Fruit fly (Drosophila melanogaster) whole organism, embryonic: ENCODE data around the gene pim.
A peak's percentile ranks its signal among the peaks of the same experiment; 100 is the strongest.

Experiments
- CG10209 ChIP-seq: fragments of 200-800 bp; sonication (Bioruptor generic); optimal IDR thresholded peaks from 3 replicates; lab custom pipeline; 2017; ENCODE audit warnings: missing biosample characterization, mild to moderate bottlenecking, missing genetic modification characterization, missing genetic modification reagents
- CG10959 ChIP-seq: fragments of 200-800 bp; sonication (Bioruptor generic); IDR thresholded peaks from 2 replicates; pipeline ENCODE4 v1.3.6; 2022; ENCODE audit warnings: missing biosample characterization, missing genetic modification characterization
- CG10979 ChIP-seq: fragments of 200-800 bp; sonication (Bioruptor generic); optimal IDR thresholded peaks from 2 replicates; lab custom pipeline; 2018; ENCODE audit warnings: missing biosample characterization, mild to moderate bottlenecking, missing genetic modification characterization, moderate library complexity
- CG11398 ChIP-seq: fragments of 200-800 bp; sonication (Bioruptor generic); optimal IDR thresholded peaks from 2 replicates; lab custom pipeline; 2016; ENCODE audit warnings: missing biosample characterization, missing genetic modification characterization
- CG13894 ChIP-seq: fragments of 200-800 bp; sonication (Bioruptor generic); optimal IDR thresholded peaks from 3 replicates; lab custom pipeline; 2018; ENCODE audit warnings: missing biosample characterization, mild to moderate bottlenecking, missing genetic modification characterization, moderate library complexity
- CG14860 ChIP-seq: fragments of 200-800 bp; sonication (Bioruptor generic); IDR thresholded peaks from 3 replicates; pipeline ENCODE4 v1.3.6; 2022; ENCODE audit warnings: missing biosample characterization, missing genetic modification characterization; ENCODE audit not compliant: partially characterized antibody
- CG15514 ChIP-seq: fragments of 200-800 bp; sonication (Bioruptor generic); optimal IDR thresholded peaks from 3 replicates; lab custom pipeline; 2017; ENCODE audit warnings: missing biosample characterization, missing genetic modification characterization, mild to moderate bottlenecking, moderate library complexity, missing genetic modification reagents
- CG16779 ChIP-seq: fragments of 200-800 bp; sonication (Bioruptor generic); IDR thresholded peaks from 2 replicates; pipeline ENCODE4 v1.3.6; 2022; ENCODE audit warnings: missing biosample characterization, missing genetic modification characterization
- CG2199 ChIP-seq: fragments of 200-800 bp; sonication (Bioruptor generic); IDR thresholded peaks from 3 replicates; pipeline ENCODE4 v1.3.6; 2022; ENCODE audit warnings: missing biosample characterization, missing genetic modification characterization
- CG31224 ChIP-seq: fragments of 200-800 bp; sonication (Bioruptor generic); IDR thresholded peaks from 2 replicates; pipeline ENCODE4 v1.3.6; 2022; ENCODE audit warnings: missing biosample characterization, missing genetic modification characterization
- CG33213 ChIP-seq: fragments of 200-800 bp; sonication (Bioruptor generic); optimal IDR thresholded peaks from 3 replicates; lab custom pipeline; 2016; ENCODE audit warnings: missing biosample characterization, missing genetic modification characterization
- CG34422 ChIP-seq: fragments of 200-800 bp; sonication (Bioruptor generic); IDR thresholded peaks from 3 replicates; pipeline ENCODE4 v1.3.6; 2022; ENCODE audit warnings: missing biosample characterization, missing genetic modification characterization
- CG7271 ChIP-seq: fragments of 200-800 bp; sonication (Bioruptor generic); optimal IDR thresholded peaks from 2 replicates; lab custom pipeline; 2018; ENCODE audit warnings: missing biosample characterization, mild to moderate bottlenecking, missing genetic modification characterization, moderate library complexity
- CG7839 ChIP-seq: fragments of 200-800 bp; sonication (Bioruptor generic); optimal IDR thresholded peaks from 3 replicates; lab custom pipeline; 2018; ENCODE audit warnings: missing biosample characterization, mild to moderate bottlenecking, missing genetic modification characterization, moderate library complexity
- CG7928 ChIP-seq: fragments of 200-800 bp; sonication (Bioruptor generic); optimal IDR thresholded peaks from 2 replicates; lab custom pipeline; 2017; ENCODE audit warnings: missing biosample characterization, mild to moderate bottlenecking, missing genetic modification characterization
- CG7963 ChIP-seq: fragments of 200-800 bp; sonication (Bioruptor generic); IDR thresholded peaks from 3 replicates; pipeline ENCODE4 v1.3.6; 2022; ENCODE audit warnings: missing biosample characterization, missing genetic modification characterization; ENCODE audit not compliant: partially characterized antibody
- CG8290 ChIP-seq, 3 experiments: fragments of 200-800 bp; sonication (Bioruptor generic); optimal IDR thresholded peaks; 2 replicates each; lab custom pipeline; 2016 to 2019; ENCODE audit warnings: missing biosample characterization in 3 of 3, missing genetic modification characterization in 3 of 3, mild to moderate bottlenecking in 2 of 3, moderate library complexity in 1 of 3
- CG8388 ChIP-seq: fragments of 200-800 bp; sonication (Bioruptor generic); optimal IDR thresholded peaks from 2 replicates; lab custom pipeline; 2019; ENCODE audit warnings: missing biosample characterization, mild to moderate bottlenecking, missing genetic modification characterization, moderate library complexity
- CG9797 ChIP-seq: fragments of 200-800 bp; sonication (Bioruptor generic); optimal IDR thresholded peaks from 3 replicates; lab custom pipeline; 2018; ENCODE audit warnings: missing biosample characterization, mild to moderate bottlenecking, missing genetic modification characterization
- ERR ChIP-seq: fragments of 200-800 bp; sonication (Bioruptor generic); optimal IDR thresholded peaks from 2 replicates; lab custom pipeline; 2016; ENCODE audit warnings: missing biosample characterization, missing genetic modification characterization
- Gug ChIP-seq: fragments of 200-800 bp; sonication (Bioruptor generic); IDR thresholded peaks from 4 replicates; pipeline ENCODE4 v1.3.6; 2022; ENCODE audit warnings: missing biosample characterization, missing genetic modification characterization
- H2.0 ChIP-seq: fragments of 200-800 bp; sonication (Bioruptor generic); IDR thresholded peaks from 2 replicates; pipeline ENCODE4 v1.3.6; 2022; ENCODE audit warnings: missing biosample characterization, missing genetic modification characterization
- Hr78 ChIP-seq, 2 experiments: fragments of 200-800 bp in 1 of 2; fragments of >200 bp in 1 of 2; sonication (Bioruptor generic) in 1 of 2; optimal IDR thresholded peaks; 2 replicates each; lab custom pipeline; 2017 to 2019; ENCODE audit warnings: missing biosample characterization in 2 of 2, missing genetic modification characterization in 2 of 2, mild to moderate bottlenecking in 1 of 2, moderate library complexity in 1 of 2
- Jarid2 ChIP-seq: fragments of 200-800 bp; sonication (Bioruptor generic); optimal IDR thresholded peaks from 3 replicates; lab custom pipeline; 2017; ENCODE audit warnings: mild to moderate bottlenecking, missing biosample characterization, missing genetic modification reagents, missing genetic modification characterization
- MTF-1 ChIP-seq: fragments of 200-800 bp; sonication (Bioruptor generic); optimal IDR thresholded peaks from 2 replicates; lab custom pipeline; 2018; ENCODE audit warnings: missing biosample characterization, mild to moderate bottlenecking, missing genetic modification characterization, borderline replicate concordance
- Usf ChIP-seq: fragments of 200-800 bp; sonication (Bioruptor generic); optimal IDR thresholded peaks from 2 replicates; lab custom pipeline; 2017; ENCODE audit warnings: missing genotype, missing biosample characterization, missing genetic modification characterization
- Xbp1 ChIP-seq: fragments of 200-800 bp; sonication (Bioruptor generic); optimal IDR thresholded peaks from 3 replicates; lab custom pipeline; 2016; ENCODE audit warnings: missing biosample characterization, mild to moderate bottlenecking, missing genetic modification characterization
- chm ChIP-seq: fragments of 200-800 bp; sonication (Bioruptor generic); IDR thresholded peaks from 2 replicates; pipeline ENCODE4 v1.3.6; 2022; ENCODE audit warnings: missing biosample characterization, missing genetic modification characterization
- crol ChIP-seq: fragments of 200-800 bp; sonication (Bioruptor generic); IDR thresholded peaks from 2 replicates; pipeline ENCODE4 v1.3.6; 2022; ENCODE audit warnings: missing biosample characterization, missing genetic modification characterization
- danr ChIP-seq: fragments of 200-800 bp; sonication (Bioruptor generic); IDR thresholded peaks from 2 replicates; pipeline ENCODE4 v1.3.6; 2022; ENCODE audit warnings: missing biosample characterization, missing genetic modification characterization
- disco-r ChIP-seq: fragments of 200-800 bp; sonication (Bioruptor generic); optimal IDR thresholded peaks from 2 replicates; lab custom pipeline; 2016; ENCODE audit warnings: missing biosample characterization, missing genetic modification characterization
- eve ChIP-seq, 2 experiments: fragments of >200 bp; optimal IDR thresholded peaks; 2 replicates each; lab custom pipeline; 2017; ENCODE audit warnings: missing biosample characterization in 2 of 2, missing genetic modification characterization in 2 of 2
- fd102C ChIP-seq: fragments of 200-800 bp; sonication (Bioruptor generic); optimal IDR thresholded peaks from 2 replicates; lab custom pipeline; 2018; ENCODE audit warnings: missing biosample characterization, mild to moderate bottlenecking, missing genetic modification characterization, moderate library complexity
- gce ChIP-seq: fragments of 200-800 bp; sonication (Bioruptor generic); IDR thresholded peaks from 3 replicates; pipeline ENCODE4 v1.3.6; 2022; ENCODE audit warnings: missing biosample characterization, missing genetic modification characterization
- gt ChIP-seq: fragments of 200-800 bp; sonication (Bioruptor generic); IDR thresholded peaks from 2 replicates; pipeline ENCODE4 v1.3.6; 2022; ENCODE audit warnings: missing biosample characterization, missing genetic modification characterization
- hkb ChIP-seq, 2 experiments: fragments of 200-800 bp in 1 of 2; fragments of >200 bp in 1 of 2; sonication (Bioruptor generic) in 1 of 2; IDR thresholded peaks in 1 of 2; optimal IDR thresholded peaks in 1 of 2; 2 replicates each; pipeline versions ENCODE4 v1.3.6 to Lab custom; 2017 to 2022; ENCODE audit warnings: missing biosample characterization in 1 of 2, missing genetic modification characterization in 1 of 2
- ind ChIP-seq: fragments of 200-800 bp; sonication (Bioruptor generic); optimal IDR thresholded peaks from 3 replicates; lab custom pipeline; 2016; ENCODE audit warnings: missing biosample characterization, missing genetic modification characterization
- jing ChIP-seq: fragments of 200-800 bp; sonication (Bioruptor generic); optimal IDR thresholded peaks from 2 replicates; lab custom pipeline; 2018; ENCODE audit warnings: missing biosample characterization, mild to moderate bottlenecking, missing genetic modification characterization
- ken ChIP-seq: fragments of 200-800 bp; sonication (Bioruptor generic); IDR thresholded peaks from 3 replicates; pipeline ENCODE4 v1.3.6; 2022; ENCODE audit warnings: missing biosample characterization, missing genetic modification characterization
- klu ChIP-seq: fragments of 200-800 bp; sonication (Bioruptor generic); IDR thresholded peaks from 2 replicates; pipeline ENCODE4 v1.3.6; 2022; ENCODE audit warnings: missing biosample characterization, missing genetic modification characterization
- knrl ChIP-seq: fragments of 200-800 bp; sonication (Bioruptor generic); IDR thresholded peaks from 3 replicates; pipeline ENCODE4 v1.3.6; 2022; ENCODE audit warnings: missing biosample characterization, missing genetic modification characterization; ENCODE audit not compliant: partially characterized antibody
- lov ChIP-seq, 2 experiments: fragments of 200-800 bp in 1 of 2; fragments of >200 bp in 1 of 2; sonication (Bioruptor generic) in 1 of 2; IDR thresholded peaks in 1 of 2; optimal IDR thresholded peaks in 1 of 2; 2 replicates in 1 of 2; 3 replicates in 1 of 2; pipeline versions ENCODE4 v1.3.6 to Lab custom; 2017 to 2022; ENCODE audit warnings: missing biosample characterization in 1 of 2, missing genetic modification characterization in 1 of 2
- nau ChIP-seq: fragments of 200-800 bp; sonication (Bioruptor generic); optimal IDR thresholded peaks from 3 replicates; lab custom pipeline; 2017; ENCODE audit warnings: missing biosample characterization, mild to moderate bottlenecking, missing genetic modification characterization, missing genetic modification reagents
- oc ChIP-seq: fragments of 200-800 bp; sonication (Bioruptor generic); optimal IDR thresholded peaks from 2 replicates; lab custom pipeline; 2018; ENCODE audit warnings: missing biosample characterization, mild to moderate bottlenecking, missing genetic modification characterization, moderate library complexity
- repo ChIP-seq: fragments of 200-800 bp; sonication (Bioruptor generic); optimal IDR thresholded peaks from 2 replicates; lab custom pipeline; 2016; ENCODE audit warnings: missing biosample characterization, missing genetic modification characterization
- sens ChIP-seq: fragments of 200-800 bp; sonication (Bioruptor generic); peaks from one replicate; lab custom pipeline; 2016; ENCODE audit warnings: missing biosample characterization, missing genetic modification characterization
- tgo ChIP-seq: fragments of 200-800 bp; sonication (Bioruptor generic); IDR thresholded peaks from 3 replicates; pipeline ENCODE4 v1.3.6; 2022; ENCODE audit warnings: missing biosample characterization, missing genetic modification characterization
- twi ChIP-seq: fragments of 200-800 bp; optimal IDR thresholded peaks from 2 replicates; lab custom pipeline; 2019; ENCODE audit warnings: missing biosample characterization, mild to moderate bottlenecking, missing genetic modification characterization, moderate library complexity

The pim gene

dm6 chr2L:10331066-10331847 is 31.5 kb upstream of the pim start, which contains the start of the genes Schip1 and Cox10 (continued):
- no peak for TF ChIP-seq Xbp1 (GFP tag; lab: Kevin White, UChicago)
- TF ChIP-seq ind = no peak
- TF ChIP-seq Gug = no peak
- TF ChIP-seq CG8290 (GFP tag; optimal IDR thresholded peaks at IDR 0.05; lab: Kevin White, UChicago) = no peak
- no peak for TF ChIP-seq CG8290 (tag; optimal IDR thresholded peaks at IDR 0.05; lab: Kevin White, UChicago)
- TF ChIP-seq CG9797 (GFP tag; lab: Kevin White, UChicago) = peak; percentile 14
- no peak for TF ChIP-seq MTF-1 (GFP tag; lab: Kevin White, UChicago)
- no peak for TF ChIP-seq repo (GFP tag; lab: Kevin White, UChicago)
- TF ChIP-seq fd102C (GFP tag; lab: Kevin White, UChicago) = no peak
- TF ChIP-seq Usf (GFP tag; lab: Kevin White, UChicago) = no peak
- no peak for TF ChIP-seq knrl (GFP tag; lab: Robert Waterston, UW)
- no peak for TF ChIP-seq H2.0 (GFP tag; lab: Robert Waterston, UW)
- no peak for TF ChIP-seq jing
- no peak for TF ChIP-seq klu
- TF ChIP-seq lov (optimal IDR thresholded peaks at IDR 0.05; lab: Kevin White, UChicago) = no peak
- TF ChIP-seq lov (GFP tag; IDR thresholded peaks at IDR 0.05; lab: Robert Waterston, UW) = no peak
- no peak for TF ChIP-seq ken (GFP tag; lab: Robert Waterston, UW)
- no peak for TF ChIP-seq CG14860 (GFP tag; lab: Robert Waterston, UW)
- TF ChIP-seq oc = no peak
- no peak for TF ChIP-seq CG33213 (GFP tag; lab: Kevin White, UChicago)
- TF ChIP-seq CG13894 (tag; lab: Kevin White, UChicago) = no peak
- TF ChIP-seq Hr78 (GFP tag; optimal IDR thresholded peaks at IDR 0.05; lab: Kevin White, UChicago) = no peak
- TF ChIP-seq nau (GFP tag; lab: Kevin White, UChicago) = no peak
- no peak for TF ChIP-seq CG7271 (tag; lab: Kevin White, UChicago)
- TF ChIP-seq CG7963 (GFP tag; lab: Robert Waterston, UW) = no peak
- no peak for TF ChIP-seq gt (GFP tag; lab: Robert Waterston, UW)
- TF ChIP-seq CG16779 = no peak
- no peak for TF ChIP-seq CG2199 (GFP tag; lab: Robert Waterston, UW)
- TF ChIP-seq ERR = no peak
- no peak for TF ChIP-seq Jarid2 (GFP tag; lab: Kevin White, UChicago)
- peak; percentile 59 for TF ChIP-seq sens (GFP tag; lab: Kevin White, UChicago)
- TF ChIP-seq CG7928 = no peak
- no peak for TF ChIP-seq CG34422
- peak; percentile 26 for TF ChIP-seq CG15514 (GFP tag; lab: Kevin White, UChicago)
- TF ChIP-seq CG8388 (GFP tag; lab: Kevin White, UChicago) = peak; percentile 27
- no peak for TF ChIP-seq disco-r
- no peak for TF ChIP-seq CG7839 (tag; lab: Kevin White, UChicago)
- TF ChIP-seq CG10209 (GFP tag; lab: Kevin White, UChicago) = no peak
- TF ChIP-seq hkb (optimal IDR thresholded peaks at IDR 0.05; lab: Kevin White, UChicago) = no peak
- TF ChIP-seq hkb (GFP tag; IDR thresholded peaks at IDR 0.05; lab: Robert Waterston, UW) = no peak
- TF ChIP-seq chm = no peak
- no peak for TF ChIP-seq crol
- no peak for TF ChIP-seq CG11398 (GFP tag; lab: Kevin White, UChicago)
- no peak for TF ChIP-seq twi
- TF ChIP-seq eve (GFP tag; optimal IDR thresholded peaks at IDR 0.05; lab: Kevin White, UChicago) = no peak
- peak; percentile 20 for TF ChIP-seq CG10979 (tag; lab: Kevin White, UChicago)
- no peak for TF ChIP-seq CG10959 (GFP tag; lab: Robert Waterston, UW)
- TF ChIP-seq gce (GFP tag; lab: Robert Waterston, UW) = no peak
- TF ChIP-seq danr = no peak
- TF ChIP-seq tgo (GFP tag; lab: Robert Waterston, UW) = no peak
- no peak for TF ChIP-seq CG31224 (GFP tag; lab: Robert Waterston, UW)
